Worm (Caenorhabditis elegans): ENCODE data around the gene flp-7.

- no peak for TF ChIP-seq lin-13 (tag; optimal IDR thresholded peaks at IDR 0.05)
- TF ChIP-seq lsy-2 (tag; optimal IDR thresholded peaks at IDR 0.05), result no peak
- no peak for TF ChIP-seq nhr-237 (tag; optimal IDR thresholded peaks at IDR 0.05)
- TF ChIP-seq ceh-39 (tag; optimal IDR thresholded peaks at IDR 0.05), result no peak
Measured at ce11 chrX:5932923-5933322, 47.3 kb downstream of the flp-7 start.
